Fruit fly (Drosophila melanogaster): ENCODE data around the gene Atg17.

The Atg17 gene

dm6 chr3R:5670660-5671264 is 1.2 kb downstream of the Atg17 start (continued):
- TF ChIP-seq CG6163 (GFP tag; IDR thresholded peaks at IDR 0.05) (peak; percentile 50; the same call in 2 of the 3 replicates), CG32006 (GFP tag; optimal IDR thresholded peaks at IDR 0.05) (peak; percentile 3), Ets21C (GFP tag; optimal IDR thresholded peaks at IDR 0.05) (no peak), fd85E (GFP tag; optimal IDR thresholded peaks at IDR 0.05) (no peak), spab (GFP tag; optimal IDR thresholded peaks at IDR 0.05) (peak; percentile 7), salr (GFP tag; optimal IDR thresholded peaks at IDR 0.05) (no peak), lz (GFP tag; optimal IDR thresholded peaks at IDR 0.05) (no peak), Eip78C (GFP tag) (peak; percentile 63), eg (GFP tag; IDR thresholded peaks at IDR 0.05) (no peak), Blimp-1 (GFP tag; optimal IDR thresholded peaks at IDR 0.05) (no peak), CG31627 (GFP tag; optimal IDR thresholded peaks at IDR 0.05) (peak; percentile 2), esn (GFP tag; optimal IDR thresholded peaks at IDR 0.05) (peak; percentile 41), Hr38 (GFP tag; optimal IDR thresholded peaks at IDR 0.05) (no peak), Eip93F (GFP tag; optimal IDR thresholded peaks at IDR 0.05) (no peak), CG9139 (GFP tag; optimal IDR thresholded peaks at IDR 0.05) (peak; percentile 25), Sox15 (GFP tag; optimal IDR thresholded peaks at IDR 0.05) (no peak), CG6792 (GFP tag; optimal IDR thresholded peaks at IDR 0.05) (no peak), net (GFP tag; optimal IDR thresholded peaks at IDR 0.05) (no peak), CG34406 (GFP tag; optimal IDR thresholded peaks at IDR 0.05) (no peak), CG6854 (GFP tag; optimal IDR thresholded peaks at IDR 0.05) (no peak), Hr4 (GFP tag; optimal IDR thresholded peaks at IDR 0.05) (peak; percentile 30), CG8632 (GFP tag; optimal IDR thresholded peaks at IDR 0.05) (no peak), vri (GFP tag; optimal IDR thresholded peaks at IDR 0.05) (peak; percentile 13)

- TF ChIP-seq svp (GFP tag) (peak; percentile 100), CG31627 (GFP tag; optimal IDR thresholded peaks at IDR 0.05) (no peak), CG7368 (GFP tag; optimal IDR thresholded peaks at IDR 0.05) (no peak), fkh (GFP tag; optimal IDR thresholded peaks at IDR 0.05) (no peak), Sox102F (GFP tag; optimal IDR thresholded peaks at IDR 0.05) (no peak), esn (GFP tag; optimal IDR thresholded peaks at IDR 0.05) (peak; percentile 18), topi (GFP tag; optimal IDR thresholded peaks at IDR 0.05) (no peak), CG11902 (GFP tag; optimal IDR thresholded peaks at IDR 0.05) (no peak), CG8119 (GFP tag; IDR thresholded peaks at IDR 0.05) (no peak), Sox14 (GFP tag; optimal IDR thresholded peaks at IDR 0.05) (no peak), Eip93F (GFP tag; optimal IDR thresholded peaks at IDR 0.05) (no peak), CG3032 (tag; optimal IDR thresholded peaks at IDR 0.05) (no peak), Hr38 (GFP tag; optimal IDR thresholded peaks at IDR 0.05) (no peak), CG6792 (GFP tag; optimal IDR thresholded peaks at IDR 0.05) (no peak), CG10669 (GFP tag; optimal IDR thresholded peaks at IDR 0.05) (no peak), acj6 (GFP tag; optimal IDR thresholded peaks at IDR 0.05) (no peak), Hr39 (GFP tag; optimal IDR thresholded peaks at IDR 0.05) (no peak), spab (GFP tag; optimal IDR thresholded peaks at IDR 0.05) (no peak), dsx (GFP tag; optimal IDR thresholded peaks at IDR 0.05; ENCODE audit: poor library complexity, severe bottlenecking) (no peak), Smox (GFP tag; optimal IDR thresholded peaks at IDR 0.05) (no peak), ss (GFP tag; optimal IDR thresholded peaks at IDR 0.05) (peak in 1 of 2 experiments; percentile 18), pdm3 (GFP tag; optimal IDR thresholded peaks at IDR 0.05) (no peak), CG6276 (GFP tag; optimal IDR thresholded peaks at IDR 0.05) (no peak), Ets96B (tag; optimal IDR thresholded peaks at IDR 0.05) (no peak), Eip78C (GFP tag) (no peak), Ets21C (GFP tag; optimal IDR thresholded peaks at IDR 0.05) (no peak), dac (GFP tag; optimal IDR thresholded peaks at IDR 0.05) (no peak), CG16779 (tag; optimal IDR thresholded peaks at IDR 0.05) (no peak), CG32006 (GFP tag; optimal IDR thresholded peaks at IDR 0.05) (no peak), Blimp-1 (GFP tag; optimal IDR thresholded peaks at IDR 0.05) (peak; percentile 43), CG6854 (GFP tag; optimal IDR thresholded peaks at IDR 0.05) (no peak), CG4318 (GFP tag; optimal IDR thresholded peaks at IDR 0.05) (no peak), CG11762 (GFP tag; optimal IDR thresholded peaks at IDR 0.05; ENCODE audit: insufficient read depth) (no peak), CG15336 (GFP tag; IDR thresholded peaks at IDR 0.05) (no peak), salr (GFP tag; optimal IDR thresholded peaks at IDR 0.05) (no peak), OdsH (GFP tag; optimal IDR thresholded peaks at IDR 0.05) (no peak), Met (GFP tag; optimal IDR thresholded peaks at IDR 0.05) (no peak), CG1621 (tag; optimal IDR thresholded peaks at IDR 0.05) (no peak), net (GFP tag; optimal IDR thresholded peaks at IDR 0.05) (no peak)
These were observed 1.8 kb downstream of the Atg17 start for dm6 chr3R:5671265-5671663.
